Fruit fly (Drosophila melanogaster): ENCODE results near the gene Ccdc85.

DNA sequence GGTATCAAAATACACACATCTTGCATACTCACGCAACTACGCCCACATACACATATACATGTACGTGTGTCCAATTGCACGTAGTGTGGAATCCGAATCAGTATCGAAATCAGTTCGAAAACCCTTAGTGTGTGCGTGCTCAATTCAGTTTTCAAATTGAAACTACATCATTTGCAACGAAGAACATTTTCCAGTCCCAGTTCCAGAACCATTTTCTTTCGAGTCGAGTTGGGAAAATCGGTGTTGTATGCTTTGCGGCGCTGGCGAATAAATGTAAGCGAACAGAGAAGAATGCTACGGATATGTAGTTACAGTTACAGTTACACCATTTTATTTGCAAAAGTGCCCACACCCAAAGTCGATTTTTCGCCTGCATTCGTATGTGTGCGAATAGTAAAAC is 42.1 kb upstream of the Ccdc85 start:
- no peak for TF ChIP-seq pan (optimal IDR thresholded peaks at IDR 0.05)
- TF ChIP-seq psq (optimal IDR thresholded peaks at IDR 0.05): no peak
